Worm (Caenorhabditis elegans) whole organism, L4 larva: ENCODE results near the gene C03H5.7.

Source experiments
- arid-1 ChIP-seq: fragments of 200-800 bp; sonication (Bioruptor generic); conservative IDR thresholded peaks from 2 replicates; pipeline ENCODE4 v1.3.6; 2022; ENCODE audit warnings: missing genetic modification reagents, missing genetic modification characterization, missing compliant biosample characterization
- fos-1 ChIP-seq: fragments of 150-350 bp; optimal IDR thresholded peaks from 2 replicates; lab custom pipeline; 2014; ENCODE audit warnings: missing biosample characterization, missing genetic modification characterization
- gei-8 ChIP-seq: fragments of 200-800 bp; sonication (Bioruptor generic); optimal IDR thresholded peaks from 2 replicates; lab custom pipeline; 2018; ENCODE audit warnings: mild to moderate bottlenecking, missing genetic modification characterization, missing compliant biosample characterization
- jun-1 ChIP-seq: fragments of 150-350 bp; optimal IDR thresholded peaks from 2 replicates; lab custom pipeline; 2014; ENCODE audit warnings: missing biosample characterization, missing genetic modification reagents, missing genetic modification characterization
- mdl-1 ChIP-seq, 2 experiments: fragments of 150-350 bp in 1 of 2; sonication (generic microtip) in 1 of 2; optimal IDR thresholded peaks; 2 replicates each; lab custom pipeline; 2014 to 2017; ENCODE audit warnings: missing biosample characterization in 2 of 2, missing genetic modification characterization in 2 of 2
- nhr-10 ChIP-seq: fragments of 150-350 bp; optimal IDR thresholded peaks from 2 replicates; lab custom pipeline; 2014; ENCODE audit warnings: missing biosample characterization, missing genetic modification characterization
- nhr-11 ChIP-seq: fragments of 150-350 bp; optimal IDR thresholded peaks from 2 replicates; lab custom pipeline; 2014; ENCODE audit warnings: missing biosample characterization, missing genetic modification characterization
- nhr-25 ChIP-seq: sonication (generic microtip); optimal IDR thresholded peaks from 2 replicates; lab custom pipeline; 2017; ENCODE audit warnings: missing genetic modification characterization, mild to moderate bottlenecking, missing compliant biosample characterization, antibody characterized with exemption, moderate library complexity, borderline replicate concordance; ENCODE audit not compliant: insufficient read depth
- nhr-6 ChIP-seq: fragments of 150-350 bp; optimal IDR thresholded peaks from 2 replicates; lab custom pipeline; 2014; ENCODE audit warnings: missing biosample characterization, missing genetic modification characterization
- nhr-77 ChIP-seq: fragments of 150-350 bp; optimal IDR thresholded peaks from 2 replicates; lab custom pipeline; 2014; ENCODE audit warnings: missing biosample characterization, missing genetic modification characterization

DNA sequence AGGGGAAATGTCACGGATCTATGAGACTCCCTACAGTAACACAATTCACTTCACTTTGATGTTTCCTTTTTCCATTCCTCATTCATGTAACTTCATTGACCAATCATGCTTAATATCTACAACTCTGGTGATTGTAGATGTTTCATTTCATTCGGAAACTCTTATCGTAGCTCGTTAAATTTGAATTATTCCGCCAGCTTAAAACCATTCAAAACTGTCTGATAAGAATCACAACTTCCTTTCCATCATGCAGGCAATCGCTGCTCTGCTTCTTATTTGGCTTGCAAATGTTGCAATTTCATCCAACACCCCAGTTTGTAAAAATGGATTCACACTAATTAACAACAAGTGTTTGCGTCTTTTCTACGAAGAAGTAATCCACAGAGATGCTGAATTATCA lies 22.4 kb downstream of the C03H5.7 start, which contains the start of gene clec-10:
- no peak for TF ChIP-seq nhr-25
- no peak for TF ChIP-seq nhr-77
- TF ChIP-seq nhr-6 = no peak
- TF ChIP-seq jun-1 (tag; lab: Kevin White, UChicago) = no peak
- no peak for TF ChIP-seq nhr-10
- TF ChIP-seq arid-1 = no peak
- no peak for TF ChIP-seq gei-8 (GFP tag; lab: Kevin White, UChicago)
- no peak for TF ChIP-seq nhr-11 (tag; lab: Kevin White, UChicago)
- no peak for TF ChIP-seq fos-1 (tag; lab: Kevin White, UChicago)
- no peak for TF ChIP-seq mdl-1 (tag; optimal IDR thresholded peaks at IDR 0.05; lab: Kevin White, UChicago)
